Worm (Caenorhabditis elegans): ENCODE data around the gene R186.8.
"Not testable (repeated sequence)": the region's sequence is repeated elsewhere in the genome, so short reads cannot be mapped to it uniquely, and the experiment has no call there.

The R186.8 gene

DNA sequence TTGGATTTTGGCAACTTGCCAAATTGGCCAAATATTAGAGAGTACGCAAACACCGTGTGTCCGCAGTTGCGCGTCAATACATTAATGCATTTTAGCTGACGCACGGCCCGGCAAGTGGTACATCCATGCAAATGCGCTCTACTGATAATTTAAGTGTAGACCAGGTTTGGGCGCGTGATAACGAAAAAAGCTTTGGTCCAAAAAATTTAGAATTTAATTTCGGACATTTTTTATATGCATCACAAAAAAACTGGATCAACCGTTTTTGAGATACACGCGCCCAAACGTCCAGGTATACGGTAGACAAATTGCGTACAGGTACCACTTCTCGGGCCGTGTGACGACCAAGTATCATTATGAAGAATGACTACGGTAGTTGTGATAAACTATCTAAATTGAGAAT lies at the start of gene R186.8:
Gene R186.8 (minus strand): TSS at position 58 of the 403 bp plus-strand sequence.
- TF ChIP-seq nhr-21 (tag; optimal IDR thresholded peaks at IDR 0.05) (peak; percentile 30), sma-9 (GFP tag; optimal IDR thresholded peaks at IDR 0.05) (peak; percentile 55), C34F6.9 (tag; optimal IDR thresholded peaks at IDR 0.05) (peak; percentile 64), sem-4 (tag; optimal IDR thresholded peaks at IDR 0.05) (peak; percentile 2), F13H6.1 (tag; optimal IDR thresholded peaks at IDR 0.05) (peak; percentile 68), nhr-129 (tag; optimal IDR thresholded peaks at IDR 0.05) (peak; percentile 60), fos-1 (tag; optimal IDR thresholded peaks at IDR 0.05) (peak; percentile 3), gmeb-1 (tag; optimal IDR thresholded peaks at IDR 0.05) (peak; percentile 39), Y55F3AM.14 (GFP tag; optimal IDR thresholded peaks at IDR 0.05) (peak; percentile 73), crh-2 (tag; optimal IDR thresholded peaks at IDR 0.05) (peak; percentile 41), lsy-2 (tag; optimal IDR thresholded peaks at IDR 0.05) (peak; percentile 56 to 94), sma-3 (GFP tag; optimal IDR thresholded peaks at IDR 0.05) (peak; percentile 91), unc-55 (GFP tag; optimal IDR thresholded peaks at IDR 0.05) (peak; percentile 46), nhr-25 (tag; optimal IDR thresholded peaks at IDR 0.05) (peak; percentile 27), lin-11 (tag; optimal IDR thresholded peaks at IDR 0.05) (peak; percentile 32)
- TF ChIP-seq sma-9 (tag; optimal IDR thresholded peaks at IDR 0.05): not testable (repeated sequence)

DNA sequence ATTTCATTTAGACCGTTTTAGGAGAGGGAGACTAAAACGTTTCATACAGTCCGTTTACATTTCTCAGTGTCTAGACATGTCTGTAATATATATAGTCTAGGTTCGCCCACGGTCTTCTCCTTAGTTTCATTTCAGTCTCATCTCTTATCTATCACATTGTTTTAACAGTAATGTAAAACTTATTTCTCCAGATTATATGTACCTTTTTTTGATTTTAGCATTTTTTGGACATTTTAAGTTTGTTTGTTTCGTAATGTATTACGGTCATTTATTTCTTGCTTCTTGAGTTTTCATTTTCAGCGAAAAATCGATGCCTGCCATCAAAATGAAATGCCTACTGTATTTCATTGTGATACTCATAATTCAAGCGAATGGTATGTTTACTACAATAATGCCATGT lies 46.1 kb upstream of the R186.8 start, which contains the start of gene F15B9.6:
Gene F15B9.6 (plus strand): TSS at position 301 of the 400 bp plus-strand sequence.
- TF ChIP-seq nhr-12 (tag; optimal IDR thresholded peaks at IDR 0.05): no peak
- no peak for TF ChIP-seq crh-2 (tag; optimal IDR thresholded peaks at IDR 0.05)

ce11 chrV:13013158-13013557 lies 45.4 kb upstream of the R186.8 start, which contains the start of gene try-10:
try-10 (minus strand) TSS chrV:13013258.
- TF ChIP-seq snpc-4 (tag; optimal IDR thresholded peaks at IDR 0.05): no peak
- no peak for TF ChIP-seq mbf-1 (tag; optimal IDR thresholded peaks at IDR 0.05)
- no peak for TF ChIP-seq alr-1 (tag; optimal IDR thresholded peaks at IDR 0.05)
- no peak for TF ChIP-seq Y55F3AM.14 (GFP tag; optimal IDR thresholded peaks at IDR 0.05)
- TF ChIP-seq mdl-1 (tag; optimal IDR thresholded peaks at IDR 0.05): no peak
- TF ChIP-seq unc-55 (GFP tag; optimal IDR thresholded peaks at IDR 0.05): no peak
- no peak for TF ChIP-seq sma-9 (GFP tag; optimal IDR thresholded peaks at IDR 0.05)
- no peak for TF ChIP-seq sma-9 (tag; optimal IDR thresholded peaks at IDR 0.05)
- no peak for TF ChIP-seq crh-2 (tag; optimal IDR thresholded peaks at IDR 0.05)

DNA sequence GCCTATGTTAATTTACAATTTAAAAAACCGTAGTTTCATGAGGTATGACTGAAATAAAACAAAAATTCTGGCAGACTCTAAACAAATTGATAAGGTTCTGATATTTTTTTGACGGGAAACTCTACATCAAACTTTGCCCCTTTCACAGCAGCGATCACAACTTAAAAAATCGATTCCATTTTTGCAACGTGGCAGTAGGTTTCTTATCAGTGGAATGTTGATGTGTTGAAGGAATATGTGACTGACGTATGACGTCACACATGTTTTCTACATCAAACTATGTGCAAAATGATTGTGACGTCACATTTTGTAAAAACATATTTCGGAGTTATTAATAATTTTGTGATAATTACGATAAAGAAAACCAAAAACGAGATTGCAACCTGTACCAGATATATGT lies 44.1 kb upstream of the R186.8 start:
- TF ChIP-seq F13H6.1 (tag; optimal IDR thresholded peaks at IDR 0.05) (peak; percentile 42), sma-9 (GFP tag; optimal IDR thresholded peaks at IDR 0.05) (peak; percentile 78), sma-9 (tag; optimal IDR thresholded peaks at IDR 0.05) (no peak), crh-2 (tag; optimal IDR thresholded peaks at IDR 0.05) (peak; percentile 92), nhr-25 (tag; optimal IDR thresholded peaks at IDR 0.05) (no peak), peb-1 (tag; optimal IDR thresholded peaks at IDR 0.05) (no peak), lin-13 (GFP tag; optimal IDR thresholded peaks at IDR 0.05) (no peak), fos-1 (tag; optimal IDR thresholded peaks at IDR 0.05) (peak; percentile 28), gmeb-1 (tag; optimal IDR thresholded peaks at IDR 0.05) (peak; percentile 22)

DNA sequence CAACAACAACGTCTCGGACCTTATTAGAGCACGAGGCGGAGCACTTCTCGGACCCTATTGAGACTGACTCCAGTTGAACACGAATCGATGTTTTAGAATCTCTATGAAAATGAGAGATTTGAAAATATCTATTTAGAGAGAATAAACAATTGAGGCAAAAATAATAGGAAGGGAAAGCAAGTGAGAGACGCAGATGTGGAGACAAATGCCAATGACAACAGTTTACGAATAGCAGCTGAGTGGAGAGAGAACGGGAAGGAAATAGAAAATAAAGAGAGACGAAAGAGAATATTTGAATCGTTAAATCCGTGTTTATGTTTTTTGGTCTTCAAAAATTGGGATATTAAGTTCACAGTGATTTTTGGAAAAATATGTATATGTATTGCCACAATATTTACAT lies 42.1 kb upstream of the R186.8 start:
- TF ChIP-seq sma-9 (GFP tag; optimal IDR thresholded peaks at IDR 0.05) (no peak), sma-9 (tag; optimal IDR thresholded peaks at IDR 0.05) (no peak), nhr-21 (tag; optimal IDR thresholded peaks at IDR 0.05) (no peak), ceh-82 (tag; optimal IDR thresholded peaks at IDR 0.05) (no peak), elt-1 (tag; optimal IDR thresholded peaks at IDR 0.05) (no peak), fos-1 (tag; optimal IDR thresholded peaks at IDR 0.05) (no peak), R02D3.7 (tag; optimal IDR thresholded peaks at IDR 0.05) (no peak), blmp-1 (tag; optimal IDR thresholded peaks at IDR 0.05; ENCODE audit: insufficient read depth) (peak; percentile 39), dmd-4 (tag; optimal IDR thresholded peaks at IDR 0.05) (no peak), lin-13 (GFP tag; optimal IDR thresholded peaks at IDR 0.05) (peak; percentile 21), unc-62 (GFP tag; optimal IDR thresholded peaks at IDR 0.05) (no peak), snpc-4 (tag; optimal IDR thresholded peaks at IDR 0.05) (no peak), unc-55 (GFP tag; optimal IDR thresholded peaks at IDR 0.05) (peak; percentile 32), egl-27 (tag; optimal IDR thresholded peaks at IDR 0.05) (no peak), ceh-16 (tag; optimal IDR thresholded peaks at IDR 0.05) (no peak), nhr-11 (tag; optimal IDR thresholded peaks at IDR 0.05) (no peak), nhr-25 (tag; optimal IDR thresholded peaks at IDR 0.05) (no peak), nhr-12 (tag; optimal IDR thresholded peaks at IDR 0.05) (no peak), gmeb-1 (tag; optimal IDR thresholded peaks at IDR 0.05) (no peak), mbf-1 (tag; optimal IDR thresholded peaks at IDR 0.05) (no peak), nhr-23 (tag; optimal IDR thresholded peaks at IDR 0.05) (no peak), mab-5 (tag; optimal IDR thresholded peaks at IDR 0.05) (no peak), peb-1 (tag; optimal IDR thresholded peaks at IDR 0.05) (no peak), ama-1 (optimal IDR thresholded peaks at IDR 0.05) (no peak), nhr-237 (tag; optimal IDR thresholded peaks at IDR 0.05) (no peak), lin-39 (tag; optimal IDR thresholded peaks at IDR 0.05) (no peak), F13H6.1 (tag; optimal IDR thresholded peaks at IDR 0.05) (peak; percentile 7), zag-1 (tag; optimal IDR thresholded peaks at IDR 0.05) (no peak), C34F6.9 (tag; optimal IDR thresholded peaks at IDR 0.05) (peak; percentile 57), elt-3 (tag; optimal IDR thresholded peaks at IDR 0.05) (no peak), ztf-11 (tag; optimal IDR thresholded peaks at IDR 0.05) (no peak), nhr-6 (tag; optimal IDR thresholded peaks at IDR 0.05) (no peak), nhr-129 (tag; optimal IDR thresholded peaks at IDR 0.05) (peak; percentile 37), nhr-77 (tag; optimal IDR thresholded peaks at IDR 0.05) (no peak), sma-3 (GFP tag; optimal IDR thresholded peaks at IDR 0.05) (no peak), crh-2 (tag; optimal IDR thresholded peaks at IDR 0.05) (peak; percentile 49)

All from whole organism, L2 larva.